Fruit fly (Drosophila melanogaster): ENCODE data around the gene Vps53.

Gene Vps53

DNA sequence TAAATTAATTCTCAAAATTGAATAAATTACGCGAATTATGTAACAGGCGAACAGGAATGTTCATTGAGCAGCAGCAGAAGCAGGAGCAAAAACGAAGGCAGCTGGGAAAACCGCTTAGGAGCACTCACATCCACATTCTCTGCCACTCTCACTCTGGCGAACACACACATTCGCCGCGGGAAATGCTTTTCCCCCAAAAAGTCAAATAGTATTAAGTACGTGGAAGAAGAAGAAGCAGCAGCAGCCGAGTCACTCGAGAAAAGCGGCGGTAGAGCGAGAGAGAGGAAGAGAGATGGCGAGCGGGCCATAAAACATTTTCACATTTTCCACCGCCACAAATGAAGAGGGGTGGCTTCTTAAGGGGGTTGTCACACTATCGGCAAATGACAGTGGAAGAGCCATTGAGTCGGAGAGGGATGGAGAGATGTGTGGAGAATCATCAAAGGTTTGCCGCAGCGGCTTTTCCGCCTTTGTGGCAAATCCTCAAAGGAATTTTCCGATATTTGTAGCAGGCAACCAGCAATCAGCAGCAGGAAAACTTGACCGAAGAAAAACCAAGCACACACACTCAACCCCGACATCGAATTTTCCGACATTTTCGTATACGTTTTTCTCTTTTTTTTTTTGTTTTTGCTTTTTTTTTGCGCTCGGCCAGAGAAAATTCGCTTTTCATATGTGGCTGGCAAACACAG is 39.1 kb downstream of the Vps53 start:
- TF ChIP-seq rn (GFP tag; IDR thresholded peaks at IDR 0.05) (peak; percentile 47; the same call in 1 of the 2 replicates), CG8301 (tag; optimal IDR thresholded peaks at IDR 0.05) (peak; percentile 45), CG4496 (GFP tag; IDR thresholded peaks at IDR 0.05) (peak; percentile 84), CG32121 (GFP tag; IDR thresholded peaks at IDR 0.05) (peak; percentile 80), CG14655 (GFP tag; optimal IDR thresholded peaks at IDR 0.05) (peak; percentile 49), fd96Ca (GFP tag; IDR thresholded peaks at IDR 0.05) (peak; percentile 78; the same call in 1 of the 3 replicates), CG17806 (tag; optimal IDR thresholded peaks at IDR 0.05) (no peak), Ets98B (GFP tag; IDR thresholded peaks at IDR 0.05) (peak; percentile 83), CG12605 (GFP tag; IDR thresholded peaks at IDR 0.05) (peak; percentile 84), Pif1A (GFP tag; optimal IDR thresholded peaks at IDR 0.05) (no peak)

DNA sequence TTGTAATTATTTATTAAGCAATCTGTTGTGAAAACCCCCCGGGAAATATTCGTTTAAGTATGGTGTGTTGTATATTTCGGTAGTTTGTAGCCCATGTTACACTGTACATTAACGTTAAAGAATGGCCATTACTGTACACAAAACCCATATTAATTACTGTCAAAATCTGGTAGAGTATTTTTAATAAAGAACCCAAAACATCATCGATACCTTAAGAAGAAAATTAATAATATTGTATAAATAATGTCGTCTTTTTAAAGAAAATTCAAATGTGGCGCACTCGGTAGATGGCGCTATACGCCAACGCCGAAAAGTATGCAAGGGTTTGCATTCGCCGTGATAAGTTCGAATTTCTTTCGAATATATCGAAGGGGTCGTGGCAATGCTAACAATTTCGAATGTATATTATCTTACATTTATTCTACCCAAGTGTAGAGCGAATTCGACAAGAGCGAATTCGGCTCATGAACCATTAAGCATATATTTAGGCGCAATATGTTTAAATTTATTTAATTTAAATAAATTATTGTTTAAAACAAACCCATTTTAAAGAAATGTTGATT is 40.2 kb downstream of the Vps53 start:
- TF ChIP-seq D1 (tag; optimal IDR thresholded peaks at IDR 0.05) (peak; percentile 76), CG12605 (GFP tag; IDR thresholded peaks at IDR 0.05) (no peak)

DNA sequence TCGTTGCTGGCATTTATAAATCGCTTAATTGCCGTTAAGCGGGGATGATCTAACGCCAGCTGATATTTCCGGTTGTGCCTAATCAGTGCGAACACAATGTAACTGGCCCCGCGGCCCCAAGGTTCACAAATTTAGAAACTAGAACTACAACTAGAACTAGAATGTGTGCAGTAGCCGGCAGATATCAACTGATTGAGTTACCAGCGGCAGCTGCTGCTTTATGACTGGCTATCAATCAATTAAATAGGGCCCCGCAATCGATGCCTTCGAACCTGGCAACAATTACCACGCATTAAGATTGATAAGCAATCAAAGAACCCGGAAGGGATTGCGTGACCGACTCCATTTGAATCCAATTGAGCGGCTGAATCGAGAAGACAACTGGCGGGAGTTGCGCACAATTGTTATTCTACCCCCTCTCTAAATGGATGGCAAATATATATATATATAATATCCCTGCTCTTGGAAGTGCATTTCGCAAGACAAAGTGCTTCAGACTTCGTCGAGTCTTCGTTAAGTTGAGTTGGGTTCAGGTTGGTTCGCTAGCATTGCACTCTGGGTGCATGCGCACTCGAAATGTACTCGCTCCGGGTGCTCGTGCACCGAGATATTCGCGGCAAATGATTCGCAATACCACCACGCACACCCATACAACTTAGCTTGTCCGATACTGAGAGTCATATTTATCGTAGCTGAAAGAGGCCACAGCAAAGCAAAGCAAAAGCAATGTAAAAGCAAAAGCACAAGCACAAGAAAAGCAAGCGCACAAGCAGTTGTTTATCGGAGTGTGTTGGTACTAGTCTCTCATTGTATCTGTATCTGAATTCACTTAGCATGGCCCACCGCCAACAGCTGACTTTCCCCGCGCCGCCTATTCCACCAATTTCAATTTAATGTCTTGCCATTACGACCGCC is 45.8 kb downstream of the Vps53 start:
- TF ChIP-seq CG9948 (tag; optimal IDR thresholded peaks at IDR 0.05), result no peak
- no peak for TF ChIP-seq rn (GFP tag; IDR thresholded peaks at IDR 0.05)
- peak; percentile 29; the same call in 1 of the 2 replicates for TF ChIP-seq CG32121 (GFP tag; IDR thresholded peaks at IDR 0.05)
- no peak for TF ChIP-seq gl (tag; optimal IDR thresholded peaks at IDR 0.05)
- no peak for TF ChIP-seq CG34367 (tag; optimal IDR thresholded peaks at IDR 0.05)
- TF ChIP-seq CG8301 (tag; optimal IDR thresholded peaks at IDR 0.05), result no peak
- TF ChIP-seq EcR (GFP tag; optimal IDR thresholded peaks at IDR 0.05), result peak; percentile 95
- no peak for TF ChIP-seq D1 (tag; optimal IDR thresholded peaks at IDR 0.05)
- TF ChIP-seq CG17806 (tag; optimal IDR thresholded peaks at IDR 0.05), result no peak
- peak; percentile 30 for TF ChIP-seq Pif1B (GFP tag; optimal IDR thresholded peaks at IDR 0.05)
- peak; percentile 46; the same call in 1 of the 2 replicates for TF ChIP-seq Ets98B (GFP tag; IDR thresholded peaks at IDR 0.05)
- peak; percentile 49 for TF ChIP-seq CG13204 (GFP tag; optimal IDR thresholded peaks at IDR 0.05)
- no peak for TF ChIP-seq CG14655 (GFP tag; optimal IDR thresholded peaks at IDR 0.05)
- no peak for TF ChIP-seq CG15710 (tag; optimal IDR thresholded peaks at IDR 0.05)
- TF ChIP-seq fd96Ca (GFP tag; IDR thresholded peaks at IDR 0.05), result no peak

DNA sequence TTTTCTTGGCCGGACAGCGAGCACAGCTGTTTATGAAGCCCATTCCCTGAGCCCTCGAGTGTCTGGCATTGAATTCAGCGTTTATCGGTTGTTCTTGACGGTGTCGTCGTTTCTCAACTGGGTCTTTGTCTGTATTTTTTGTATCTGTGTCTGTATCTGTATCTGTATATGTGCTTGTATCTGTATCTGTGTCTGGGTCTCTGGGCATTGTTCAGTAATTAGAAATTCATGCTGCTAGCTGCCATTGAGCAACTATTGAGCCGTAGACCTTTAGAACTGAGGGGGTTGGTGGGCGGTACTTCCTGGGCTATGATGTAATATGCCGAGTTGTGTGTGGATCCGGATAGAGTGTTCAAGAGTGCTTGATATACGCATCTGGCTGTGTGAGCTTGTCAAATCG is 49.9 kb downstream of the Vps53 start:
- TF ChIP-seq rn (GFP tag; IDR thresholded peaks at IDR 0.05) (no peak), Ets98B (GFP tag; IDR thresholded peaks at IDR 0.05) (no peak), CG9948 (tag; optimal IDR thresholded peaks at IDR 0.05) (no peak), gl (tag; optimal IDR thresholded peaks at IDR 0.05) (no peak), CG15710 (tag; optimal IDR thresholded peaks at IDR 0.05) (no peak), Snoo (tag; optimal IDR thresholded peaks at IDR 0.05) (no peak), CG34367 (tag; optimal IDR thresholded peaks at IDR 0.05) (no peak), EcR (GFP tag; optimal IDR thresholded peaks at IDR 0.05) (peak; percentile 76)

DNA sequence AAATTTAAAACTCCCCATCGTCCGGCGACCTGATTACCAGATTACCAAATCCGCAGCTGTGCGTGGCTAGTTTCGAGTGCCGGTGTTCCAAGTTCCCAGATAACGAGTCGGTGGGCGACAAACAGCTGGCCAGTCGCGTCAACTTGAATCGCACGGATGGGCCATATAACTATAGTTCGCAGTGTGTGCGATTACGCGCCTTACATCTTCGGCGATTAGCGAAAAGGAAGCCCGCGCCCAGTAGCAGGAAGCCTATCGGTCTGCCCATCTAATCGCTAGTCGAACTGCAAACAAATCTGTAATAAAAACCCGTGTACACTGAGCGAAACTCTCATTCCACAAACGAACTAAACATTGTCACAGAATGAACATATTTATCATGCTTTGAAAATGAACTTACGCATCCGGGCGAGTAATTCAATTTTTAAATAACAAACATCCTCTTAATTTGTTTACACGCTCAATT is 50.9 kb downstream of the Vps53 start:
- TF ChIP-seq CG4496 (GFP tag; IDR thresholded peaks at IDR 0.05) (peak; percentile 56; the same call in 2 of the 3 replicates), CG14655 (GFP tag; optimal IDR thresholded peaks at IDR 0.05) (peak; percentile 5), CG32121 (GFP tag; IDR thresholded peaks at IDR 0.05) (no peak), CG8301 (tag; optimal IDR thresholded peaks at IDR 0.05) (peak; percentile 3), Ets98B (GFP tag; IDR thresholded peaks at IDR 0.05) (peak; percentile 29; the same call in 1 of the 2 replicates), CG17806 (tag; optimal IDR thresholded peaks at IDR 0.05) (no peak)

DNA sequence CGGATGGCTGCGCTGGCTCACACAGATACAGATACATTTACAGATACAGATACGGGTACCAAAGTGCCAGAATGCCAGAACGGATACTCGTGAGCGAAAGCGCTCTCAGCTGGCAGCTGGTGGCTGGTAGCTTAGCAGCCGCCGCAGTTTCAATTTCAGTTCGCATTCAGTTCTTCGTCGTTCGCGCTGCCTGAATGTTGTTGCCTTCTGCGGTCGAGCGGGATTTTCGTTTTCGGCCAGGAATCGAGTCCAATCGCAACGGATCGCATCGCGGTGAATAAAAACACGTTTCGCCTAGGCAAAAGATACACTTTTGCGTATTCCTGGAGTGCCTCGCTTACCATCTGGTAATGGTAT is 52.1 kb downstream of the Vps53 start, which contains the start of gene Atet:
Gene Atet (plus strand): TSS at position 156 of the 357 bp plus-strand sequence.
- no peak for TF ChIP-seq Pif1B (GFP tag; optimal IDR thresholded peaks at IDR 0.05)
- TF ChIP-seq CG12605 (GFP tag; IDR thresholded peaks at IDR 0.05), result no peak
- TF ChIP-seq CG13204 (GFP tag; optimal IDR thresholded peaks at IDR 0.05), result peak; percentile 79
- TF ChIP-seq CG32121 (GFP tag; IDR thresholded peaks at IDR 0.05), result peak; percentile 24; the same call in 1 of the 2 replicates
- no peak for TF ChIP-seq Pif1A (GFP tag; optimal IDR thresholded peaks at IDR 0.05)
- TF ChIP-seq fd96Ca (GFP tag; IDR thresholded peaks at IDR 0.05), result peak; percentile 16; the same call in 2 of the 3 replicates
- TF ChIP-seq Ets98B (GFP tag; IDR thresholded peaks at IDR 0.05), result peak; percentile 54; the same call in 1 of the 2 replicates
- no peak for TF ChIP-seq CG8301 (tag; optimal IDR thresholded peaks at IDR 0.05)
- peak; percentile 32; the same call in 2 of the 3 replicates for TF ChIP-seq CG4496 (GFP tag; IDR thresholded peaks at IDR 0.05)
- TF ChIP-seq rn (GFP tag; IDR thresholded peaks at IDR 0.05), result no peak
- TF ChIP-seq EcR (GFP tag; optimal IDR thresholded peaks at IDR 0.05), result no peak
- no peak for TF ChIP-seq D1 (tag; optimal IDR thresholded peaks at IDR 0.05)

Data from whole organism, pupa.